Worm (Caenorhabditis elegans): Measurements from ENCODE around the gene Y57G11B.3.
A peak's percentile ranks its signal among the peaks of the same experiment; 100 is the strongest.

Y57G11B.3 gene

DNA sequence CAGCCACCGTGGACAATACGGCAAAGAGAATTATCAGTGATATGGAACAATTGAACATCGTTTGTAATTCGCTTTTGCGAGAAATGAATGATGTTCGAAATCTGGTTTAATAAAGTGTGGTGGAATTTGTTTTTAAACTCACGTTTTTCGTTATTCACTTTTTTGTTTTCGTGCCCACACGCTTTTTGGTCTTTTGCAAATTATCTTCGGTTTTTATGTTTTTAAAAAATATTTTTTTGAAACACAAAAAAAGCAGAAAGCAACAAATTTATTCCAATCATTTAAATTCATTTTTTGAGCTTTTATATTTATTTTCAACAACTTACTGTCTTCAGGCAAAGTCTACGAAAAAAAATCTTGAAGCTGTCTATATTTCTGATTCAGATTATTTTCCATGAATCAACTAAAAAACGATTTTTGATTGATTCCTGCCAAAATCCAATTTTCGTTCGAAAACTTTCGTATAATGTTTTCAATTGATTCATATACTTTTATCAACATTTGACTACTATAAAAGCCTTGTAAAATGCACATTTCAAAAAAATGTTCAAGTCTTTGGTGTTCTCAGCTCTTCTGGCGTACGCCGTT lies at the start of gene Y57G11B.3, which contains the start of gene Y57G11B.5:
Gene Y57G11B.3 (minus strand): TSS at position 101 of the 588 bp plus-strand sequence.
Gene Y57G11B.5 (plus strand): TSS at position 538 of the 588 bp plus-strand sequence.
- TF ChIP-seq nhr-2 (tag; optimal IDR thresholded peaks at IDR 0.05), result no peak
- TF ChIP-seq unc-62 (GFP tag; optimal IDR thresholded peaks at IDR 0.05), result no peak
- no peak for TF ChIP-seq hlh-1 (tag; optimal IDR thresholded peaks at IDR 0.05)
- no peak for TF ChIP-seq nhr-12 (tag; optimal IDR thresholded peaks at IDR 0.05)
- no peak for TF ChIP-seq ceh-83 (GFP tag; optimal IDR thresholded peaks at IDR 0.05)
- TF ChIP-seq cnd-1 (tag; optimal IDR thresholded peaks at IDR 0.05), result no peak
- TF ChIP-seq bed-3 (GFP tag; optimal IDR thresholded peaks at IDR 0.05), result no peak
- no peak for TF ChIP-seq zip-8 (tag; optimal IDR thresholded peaks at IDR 0.05)
- TF ChIP-seq nhr-237 (tag; optimal IDR thresholded peaks at IDR 0.05), result no peak
- TF ChIP-seq nhr-76 (tag; optimal IDR thresholded peaks at IDR 0.05), result no peak

DNA sequence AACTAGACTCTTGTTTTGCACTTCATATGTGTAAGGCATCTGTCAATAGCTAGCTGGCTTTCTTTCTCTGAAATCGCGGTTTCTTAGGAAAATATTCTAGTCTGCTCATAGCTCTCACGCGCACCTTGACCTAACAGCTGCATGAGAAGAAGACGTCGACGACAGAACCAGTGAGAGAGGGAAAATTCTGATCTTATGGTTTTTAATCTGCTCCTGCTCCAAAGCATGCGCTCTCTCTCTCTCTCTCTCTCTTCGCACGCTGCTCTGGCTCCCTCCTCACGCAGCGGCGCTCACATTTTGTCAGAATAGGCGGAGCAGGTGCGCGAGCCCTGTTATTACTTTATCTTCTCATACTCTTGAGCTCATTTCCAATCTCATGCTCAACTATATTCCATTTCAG lies 47.9 kb upstream of the Y57G11B.3 start:
- no peak for TF ChIP-seq ham-2 (GFP tag; optimal IDR thresholded peaks at IDR 0.05)
- TF ChIP-seq elt-1 (tag; optimal IDR thresholded peaks at IDR 0.05; ENCODE audit: borderline replicate concordance, insufficient read depth), result no peak

DNA sequence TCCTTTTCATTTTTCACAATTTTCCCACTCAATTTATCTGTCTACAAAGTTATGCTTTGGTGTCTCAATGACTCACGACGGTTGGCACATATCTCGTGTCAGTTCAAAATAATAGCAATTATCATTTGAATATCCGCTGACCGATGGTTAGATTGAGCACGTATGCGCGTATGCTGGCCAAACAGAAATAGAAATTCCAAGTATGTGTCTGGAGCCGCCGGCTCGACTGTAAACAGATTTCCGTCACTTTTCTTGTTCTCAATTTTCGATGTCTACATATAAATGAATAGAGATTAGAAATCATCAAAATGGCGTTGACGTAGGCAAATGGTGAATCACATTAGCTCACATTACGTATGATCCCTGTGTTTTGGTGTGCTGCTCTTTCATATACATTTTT lies 46.9 kb upstream of the Y57G11B.3 start:
- TF ChIP-seq nhr-28 (tag; optimal IDR thresholded peaks at IDR 0.05) (no peak), nhr-2 (tag; optimal IDR thresholded peaks at IDR 0.05) (no peak), ces-1 (GFP tag; optimal IDR thresholded peaks at IDR 0.05) (no peak), lin-13 (tag; optimal IDR thresholded peaks at IDR 0.05) (no peak), unc-62 (GFP tag; optimal IDR thresholded peaks at IDR 0.05) (no peak), bed-3 (GFP tag; optimal IDR thresholded peaks at IDR 0.05) (no peak), flh-1 (GFP tag; optimal IDR thresholded peaks at IDR 0.05) (no peak), mls-2 (tag; optimal IDR thresholded peaks at IDR 0.05) (no peak), hlh-1 (tag; optimal IDR thresholded peaks at IDR 0.05) (no peak)

DNA sequence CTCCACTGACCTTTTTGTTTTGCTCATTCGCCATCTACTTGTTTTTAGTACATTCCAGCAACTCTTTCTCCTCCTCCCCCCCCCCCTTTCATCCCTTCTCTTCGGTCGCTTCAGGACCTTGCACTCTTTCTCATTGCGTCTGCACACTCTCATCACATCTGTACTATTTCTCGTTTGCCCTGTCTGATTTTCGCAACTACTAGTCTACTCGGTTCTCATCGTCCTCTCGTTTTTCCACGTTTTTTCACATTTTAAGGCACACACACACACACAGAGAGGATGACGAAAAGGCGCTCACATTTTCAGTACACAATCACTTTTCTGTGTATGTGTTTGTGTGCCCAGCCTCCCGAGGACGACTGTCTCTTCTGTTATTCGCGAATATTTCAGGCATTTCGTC lies 46.4 kb upstream of the Y57G11B.3 start:
- TF ChIP-seq sem-2 (GFP tag; optimal IDR thresholded peaks at IDR 0.05) (no peak), flh-1 (GFP tag; optimal IDR thresholded peaks at IDR 0.05) (no peak), elt-3 (tag; optimal IDR thresholded peaks at IDR 0.05) (no peak), mep-1 (tag; optimal IDR thresholded peaks at IDR 0.05) (peak; percentile 52), ceh-83 (GFP tag; optimal IDR thresholded peaks at IDR 0.05) (no peak), hlh-1 (tag; optimal IDR thresholded peaks at IDR 0.05) (no peak), pha-4 (tag; optimal IDR thresholded peaks at IDR 0.05) (no peak), nhr-2 (tag; optimal IDR thresholded peaks at IDR 0.05) (no peak), unc-120 (tag; optimal IDR thresholded peaks at IDR 0.05; ENCODE audit: poor library complexity, severe bottlenecking) (peak; percentile 12), nhr-237 (tag; optimal IDR thresholded peaks at IDR 0.05) (no peak), ces-1 (GFP tag; optimal IDR thresholded peaks at IDR 0.05) (peak; percentile 34), lin-32 (GFP tag; optimal IDR thresholded peaks at IDR 0.05) (peak; percentile 16), sptf-1 (tag; optimal IDR thresholded peaks at IDR 0.05) (peak; percentile 50), cnd-1 (tag; optimal IDR thresholded peaks at IDR 0.05) (no peak), nhr-12 (tag; optimal IDR thresholded peaks at IDR 0.05) (no peak), mls-2 (tag; optimal IDR thresholded peaks at IDR 0.05) (no peak), nhr-28 (tag; optimal IDR thresholded peaks at IDR 0.05) (no peak), zip-8 (tag; optimal IDR thresholded peaks at IDR 0.05) (no peak), lsy-2 (tag; optimal IDR thresholded peaks at IDR 0.05) (no peak), unc-62 (GFP tag; optimal IDR thresholded peaks at IDR 0.05) (no peak)

DNA sequence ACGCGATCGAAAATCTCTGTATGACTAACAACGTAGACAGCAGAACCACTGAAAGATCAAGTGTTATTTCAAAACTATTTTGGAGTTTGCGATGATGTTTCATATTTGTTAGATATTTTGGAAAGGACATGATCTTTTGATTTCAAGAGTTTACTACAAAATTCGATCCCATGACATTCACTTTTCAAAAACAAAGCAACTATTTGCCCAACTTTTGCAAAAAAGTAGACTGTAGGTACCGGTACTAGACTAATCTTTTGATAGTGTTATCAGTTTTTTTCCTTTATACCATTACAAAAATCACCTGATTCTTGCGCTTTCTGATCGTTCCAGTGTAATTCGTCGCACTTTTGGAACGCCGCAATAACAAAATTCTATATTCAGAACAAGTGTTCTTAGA lies 45.9 kb upstream of the Y57G11B.3 start:
- TF ChIP-seq nhr-12 (tag; optimal IDR thresholded peaks at IDR 0.05) (no peak), lin-13 (tag; optimal IDR thresholded peaks at IDR 0.05) (no peak), ztf-11 (tag; optimal IDR thresholded peaks at IDR 0.05) (no peak), sem-2 (GFP tag; optimal IDR thresholded peaks at IDR 0.05) (no peak), ces-1 (GFP tag; optimal IDR thresholded peaks at IDR 0.05) (no peak), nhr-237 (tag; optimal IDR thresholded peaks at IDR 0.05) (no peak), lsy-2 (tag; optimal IDR thresholded peaks at IDR 0.05) (no peak), mls-2 (tag; optimal IDR thresholded peaks at IDR 0.05) (no peak), M03D4.4 (tag; optimal IDR thresholded peaks at IDR 0.05) (no peak)

DNA sequence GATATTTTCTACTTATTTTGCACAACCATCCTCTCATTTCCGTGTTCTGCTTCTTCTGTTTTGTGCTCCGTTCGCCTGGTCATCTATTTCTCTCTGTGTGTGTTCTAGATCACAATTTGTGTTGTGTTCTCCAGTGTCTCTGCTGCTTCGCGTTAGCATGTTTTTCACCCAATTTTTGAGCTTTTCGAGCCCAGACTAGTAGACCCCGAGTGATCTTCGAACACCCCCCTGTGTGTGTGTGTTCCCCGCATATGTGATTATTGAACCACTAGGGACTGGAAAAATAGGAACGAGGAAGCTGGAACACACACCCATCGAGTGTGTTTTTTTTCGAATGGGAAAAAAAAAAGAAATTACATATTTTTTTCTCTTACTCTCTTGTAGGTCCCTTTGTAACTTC lies 44.4 kb upstream of the Y57G11B.3 start:
- TF ChIP-seq drap-1 (GFP tag; optimal IDR thresholded peaks at IDR 0.05), result no peak
- TF ChIP-seq lsy-2 (tag; optimal IDR thresholded peaks at IDR 0.05), result no peak
- no peak for TF ChIP-seq blmp-1 (tag; optimal IDR thresholded peaks at IDR 0.05)
- no peak for TF ChIP-seq unc-120 (tag; optimal IDR thresholded peaks at IDR 0.05; ENCODE audit: poor library complexity, severe bottlenecking)
- TF ChIP-seq unc-39 (tag; optimal IDR thresholded peaks at IDR 0.05), result no peak
- TF ChIP-seq pha-4 (tag; optimal IDR thresholded peaks at IDR 0.05), result no peak
- no peak for TF ChIP-seq nhr-2 (tag; optimal IDR thresholded peaks at IDR 0.05)
- no peak for TF ChIP-seq lin-13 (tag; optimal IDR thresholded peaks at IDR 0.05)
- TF ChIP-seq sem-2 (GFP tag; optimal IDR thresholded peaks at IDR 0.05), result no peak
- TF ChIP-seq nhr-12 (tag; optimal IDR thresholded peaks at IDR 0.05), result no peak
- no peak for TF ChIP-seq ham-2 (GFP tag; optimal IDR thresholded peaks at IDR 0.05)
- no peak for TF ChIP-seq sptf-1 (tag; optimal IDR thresholded peaks at IDR 0.05)
- TF ChIP-seq unc-62 (GFP tag; optimal IDR thresholded peaks at IDR 0.05), result no peak
- TF ChIP-seq hlh-1 (tag; optimal IDR thresholded peaks at IDR 0.05), result no peak
